Worm (Caenorhabditis elegans): ENCODE measurements around the gene alfa-1.

- TF ChIP-seq ztf-11 (tag; optimal IDR thresholded peaks at IDR 0.05) (no peak), skn-1 (tag; optimal IDR thresholded peaks at IDR 0.05) (no peak), nhr-21 (tag; optimal IDR thresholded peaks at IDR 0.05) (no peak)
Measured at ce11 chrII:7707383-7707782, 45.1 kb upstream of the alfa-1 start, which contains the start of gene luc-7L.

Data from whole organism, L2 larva.